Fruit fly (Drosophila melanogaster) whole organism, embryonic: Measurements from ENCODE around the gene BRWD3.

Source experiments
- ATbp ChIP-seq: fragments of 200-800 bp; sonication (Bioruptor generic); optimal IDR thresholded peaks from 2 replicates; lab custom pipeline; 2017; ENCODE audit warnings: missing biosample characterization, mild to moderate bottlenecking, missing genetic modification characterization, missing genetic modification reagents
- CG10321 ChIP-seq: fragments of 200-800 bp; sonication (Bioruptor generic); IDR thresholded peaks from 2 replicates; pipeline ENCODE4 v1.3.6; 2022; ENCODE audit warnings: missing biosample characterization, missing genetic modification characterization
- CG10979 ChIP-seq: fragments of 200-800 bp; sonication (Bioruptor generic); optimal IDR thresholded peaks from 2 replicates; lab custom pipeline; 2018; ENCODE audit warnings: missing biosample characterization, mild to moderate bottlenecking, missing genetic modification characterization, moderate library complexity
- CG12299 ChIP-seq: fragments of 200-800 bp; sonication (Bioruptor generic); optimal IDR thresholded peaks from 2 replicates; lab custom pipeline; 2018; ENCODE audit warnings: missing biosample characterization, mild to moderate bottlenecking, missing genetic modification characterization
- CG12391 ChIP-seq: fragments of 200-800 bp; sonication (Bioruptor generic); optimal IDR thresholded peaks from 3 replicates; lab custom pipeline; 2018; ENCODE audit warnings: missing biosample characterization, mild to moderate bottlenecking, missing genetic modification characterization, moderate library complexity
- CG12659 ChIP-seq: fragments of 200-800 bp; sonication (Bioruptor generic); optimal IDR thresholded peaks from 3 replicates; lab custom pipeline; 2017; ENCODE audit warnings: mild to moderate bottlenecking, missing biosample characterization, missing genetic modification reagents, missing genetic modification characterization
- CG14710 ChIP-seq: fragments of 200-800 bp; sonication (Bioruptor generic); optimal IDR thresholded peaks from 3 replicates; lab custom pipeline; 2019; ENCODE audit warnings: missing biosample characterization, mild to moderate bottlenecking, missing genetic modification characterization, moderate library complexity
- CG16815 ChIP-seq: fragments of 200-800 bp; sonication (Bioruptor generic); optimal IDR thresholded peaks from 3 replicates; lab custom pipeline; 2017; ENCODE audit warnings: missing biosample characterization, mild to moderate bottlenecking, missing genetic modification characterization
- CG17186 ChIP-seq: fragments of 200-800 bp; sonication (Bioruptor generic); optimal IDR thresholded peaks from 3 replicates; lab custom pipeline; 2017; ENCODE audit warnings: missing biosample characterization, missing genetic modification reagents, missing genetic modification characterization
- CG18011 ChIP-seq: fragments of 200-800 bp; sonication (Bioruptor generic); optimal IDR thresholded peaks from 2 replicates; lab custom pipeline; 2017; ENCODE audit warnings: missing biosample characterization, missing genetic modification characterization, mild to moderate bottlenecking, moderate library complexity, missing genotype
- CG18262 ChIP-seq: fragments of 200-800 bp; optimal IDR thresholded peaks from 3 replicates; lab custom pipeline; 2019; ENCODE audit warnings: missing biosample characterization, mild to moderate bottlenecking, missing genetic modification characterization, moderate library complexity
- CG1832 ChIP-seq: fragments of 200-800 bp; sonication (Bioruptor generic); optimal IDR thresholded peaks from 2 replicates; lab custom pipeline; 2017; ENCODE audit warnings: missing biosample characterization, mild to moderate bottlenecking, missing genetic modification characterization, inconsistent platforms
- CG2116 ChIP-seq: fragments of 200-800 bp; sonication (Bioruptor generic); optimal IDR thresholded peaks from 3 replicates; lab custom pipeline; 2018; ENCODE audit warnings: missing biosample characterization, mild to moderate bottlenecking, missing genetic modification characterization
- CG2129 ChIP-seq: fragments of 200-800 bp; sonication (Bioruptor generic); IDR thresholded peaks from 2 replicates; pipeline ENCODE4 v1.3.6; 2022; ENCODE audit warnings: missing biosample characterization, missing genetic modification characterization; ENCODE audit not compliant: partially characterized antibody
- CG34224 ChIP-seq: fragments of 200-800 bp; sonication (Bioruptor generic); IDR thresholded peaks from 3 replicates; pipeline ENCODE4 v1.3.6; 2022; ENCODE audit warnings: missing biosample characterization, missing genetic modification characterization; ENCODE audit not compliant: partially characterized antibody
- CG34376 ChIP-seq: fragments of 200-800 bp; sonication (Bioruptor generic); optimal IDR thresholded peaks from 2 replicates; lab custom pipeline; 2018; ENCODE audit warnings: missing biosample characterization, mild to moderate bottlenecking, missing genetic modification characterization
- CG4404 ChIP-seq: fragments of 200-800 bp; sonication (Bioruptor generic); IDR thresholded peaks from 2 replicates; pipeline ENCODE4 v1.3.6; 2022; ENCODE audit warnings: missing biosample characterization, missing genetic modification characterization
- CG5953 ChIP-seq: fragments of 200-800 bp; sonication (Bioruptor generic); IDR thresholded peaks from 2 replicates; pipeline ENCODE4 v1.3.6; 2022; ENCODE audit warnings: missing biosample characterization, missing genetic modification characterization
- CG6683 ChIP-seq: fragments of 200-800 bp; sonication (Bioruptor generic); optimal IDR thresholded peaks from 2 replicates; lab custom pipeline; 2017; ENCODE audit warnings: missing biosample characterization, mild to moderate bottlenecking, missing genetic modification characterization, missing genetic modification reagents
- CG6689 ChIP-seq: fragments of 200-800 bp; sonication (Bioruptor generic); IDR thresholded peaks from 2 replicates; pipeline ENCODE4 v1.3.6; 2022; ENCODE audit warnings: missing biosample characterization, missing genetic modification characterization
- CG6791 ChIP-seq: fragments of 200-800 bp; sonication (Bioruptor generic); IDR thresholded peaks from 3 replicates; pipeline ENCODE4 v1.3.6; 2022; ENCODE audit warnings: missing biosample characterization, missing genetic modification characterization; ENCODE audit not compliant: partially characterized antibody
- CG7963 ChIP-seq: fragments of 200-800 bp; sonication (Bioruptor generic); IDR thresholded peaks from 3 replicates; pipeline ENCODE4 v1.3.6; 2022; ENCODE audit warnings: missing biosample characterization, missing genetic modification characterization; ENCODE audit not compliant: partially characterized antibody
- CG8924 ChIP-seq: fragments of 200-800 bp; optimal IDR thresholded peaks from 3 replicates; lab custom pipeline; 2019; ENCODE audit warnings: missing biosample characterization, mild to moderate bottlenecking, missing genetic modification characterization, moderate library complexity
- D19B ChIP-seq: fragments of 200-800 bp; sonication (Bioruptor generic); optimal IDR thresholded peaks from 2 replicates; lab custom pipeline; 2017; ENCODE audit warnings: missing biosample characterization, mild to moderate bottlenecking, missing genetic modification characterization
- Dp ChIP-seq: fragments of 200-800 bp; sonication (Bioruptor generic); optimal IDR thresholded peaks from 2 replicates; lab custom pipeline; 2018; ENCODE audit warnings: missing biosample characterization, mild to moderate bottlenecking, missing genetic modification characterization, moderate library complexity
- E2f2 ChIP-seq: fragments of 200-800 bp; sonication (Bioruptor generic); IDR thresholded peaks from 2 replicates; pipeline ENCODE4 v1.3.6; 2022; ENCODE audit warnings: missing biosample characterization, missing genetic modification characterization
- Fer1 ChIP-seq: fragments of 200-800 bp; sonication (Bioruptor generic); optimal IDR thresholded peaks from 2 replicates; lab custom pipeline; 2017; ENCODE audit warnings: missing biosample characterization, mild to moderate bottlenecking, missing genetic modification characterization
- Gug ChIP-seq: fragments of 200-800 bp; sonication (Bioruptor generic); IDR thresholded peaks from 4 replicates; pipeline ENCODE4 v1.3.6; 2022; ENCODE audit warnings: missing biosample characterization, missing genetic modification characterization
- HLHmδ ChIP-seq: fragments of 200-800 bp; sonication (Bioruptor generic); optimal IDR thresholded peaks from 2 replicates; lab custom pipeline; 2018; ENCODE audit warnings: missing biosample characterization, mild to moderate bottlenecking, missing genetic modification characterization, moderate library complexity
- MBD-R2 ChIP-seq: fragments of 200-800 bp; sonication (Bioruptor generic); IDR thresholded peaks from 2 replicates; pipeline ENCODE4 v1.3.6; 2022; ENCODE audit warnings: missing biosample characterization, missing genetic modification characterization
- Med ChIP-seq: fragments of 200-800 bp; sonication (Bioruptor generic); peaks from one replicate; lab custom pipeline; 2016; ENCODE audit warnings: missing biosample characterization, missing genetic modification characterization, mild to moderate bottlenecking, inconsistent platforms, moderate library complexity
- Neu2 ChIP-seq: fragments of 200-800 bp; sonication (Bioruptor generic); optimal IDR thresholded peaks from 3 replicates; lab custom pipeline; 2016; ENCODE audit warnings: missing biosample characterization, missing genetic modification characterization, borderline replicate concordance
- Vsx1 ChIP-seq: fragments of 200-800 bp; sonication (Bioruptor generic); optimal IDR thresholded peaks from 2 replicates; lab custom pipeline; 2017; ENCODE audit warnings: missing biosample characterization, mild to moderate bottlenecking, missing genetic modification characterization, missing genetic modification reagents
- abd-A ChIP-seq: fragments of 200-800 bp; sonication (Bioruptor generic); optimal IDR thresholded peaks from 3 replicates; lab custom pipeline; 2019; ENCODE audit warnings: missing biosample characterization, mild to moderate bottlenecking, missing genetic modification characterization, moderate library complexity
- amos ChIP-seq: fragments of 200-800 bp; sonication (Bioruptor generic); IDR thresholded peaks from 2 replicates; pipeline ENCODE4 v1.3.6; 2022; ENCODE audit warnings: missing biosample characterization, missing genetic modification characterization; ENCODE audit not compliant: partially characterized antibody
- chinmo ChIP-seq: fragments of 200-800 bp; sonication (Bioruptor generic); IDR thresholded peaks from 4 replicates; pipeline ENCODE4 v1.3.6; 2022; ENCODE audit warnings: missing biosample characterization, missing genetic modification characterization; ENCODE audit not compliant: partially characterized antibody
- dm ChIP-seq: fragments of 200-800 bp; sonication (Bioruptor generic); optimal IDR thresholded peaks from 3 replicates; lab custom pipeline; 2016; ENCODE audit warnings: missing biosample characterization, missing genetic modification characterization
- dmrt99B ChIP-seq: fragments of 200-800 bp; sonication (Bioruptor generic); optimal IDR thresholded peaks from 2 replicates; lab custom pipeline; 2018; ENCODE audit warnings: missing biosample characterization, mild to moderate bottlenecking, missing genetic modification characterization, moderate library complexity
- grn ChIP-seq: fragments of 200-800 bp; sonication (Bioruptor generic); optimal IDR thresholded peaks from 3 replicates; lab custom pipeline; 2017; ENCODE audit warnings: missing biosample characterization, missing genetic modification characterization
- hkb ChIP-seq, 2 experiments: fragments of 200-800 bp in 1 of 2; fragments of >200 bp in 1 of 2; sonication (Bioruptor generic) in 1 of 2; IDR thresholded peaks in 1 of 2; optimal IDR thresholded peaks in 1 of 2; 2 replicates each; pipeline versions ENCODE4 v1.3.6 to Lab custom; 2017 to 2022; ENCODE audit warnings: missing biosample characterization in 1 of 2, missing genetic modification characterization in 1 of 2
- knrl ChIP-seq: fragments of 200-800 bp; sonication (Bioruptor generic); IDR thresholded peaks from 3 replicates; pipeline ENCODE4 v1.3.6; 2022; ENCODE audit warnings: missing biosample characterization, missing genetic modification characterization; ENCODE audit not compliant: partially characterized antibody
- psq ChIP-seq: fragments of 200-800 bp; sonication (Bioruptor generic); optimal IDR thresholded peaks from 2 replicates; lab custom pipeline; 2017; ENCODE audit warnings: missing biosample characterization, missing genetic modification characterization
- pzg ChIP-seq: fragments of 200-800 bp; sonication (Bioruptor generic); optimal IDR thresholded peaks from 3 replicates; lab custom pipeline; 2018; ENCODE audit warnings: missing biosample characterization, mild to moderate bottlenecking, missing genetic modification characterization, moderate library complexity
- sna ChIP-seq: fragments of 200-800 bp; sonication (Bioruptor generic); IDR thresholded peaks from 2 replicates; pipeline ENCODE4 v1.3.6; 2022; ENCODE audit warnings: missing biosample characterization, missing genetic modification characterization; ENCODE audit not compliant: partially characterized antibody
- trem ChIP-seq: fragments of 200-800 bp; optimal IDR thresholded peaks from 3 replicates; lab custom pipeline; 2019; ENCODE audit warnings: missing biosample characterization, mild to moderate bottlenecking, missing genetic modification characterization, moderate library complexity
- unc-4 ChIP-seq: fragments of 200-800 bp; sonication (Bioruptor generic); IDR thresholded peaks from 2 replicates; pipeline ENCODE4 v1.3.6; 2022; ENCODE audit warnings: missing biosample characterization, missing genetic modification characterization; ENCODE audit not compliant: partially characterized antibody
- vvl ChIP-seq: fragments of 200-800 bp; sonication (Bioruptor generic); IDR thresholded peaks from 2 replicates; pipeline ENCODE4 v1.3.6; 2022; ENCODE audit warnings: missing biosample characterization, missing genetic modification characterization
- zen ChIP-seq: fragments of 200-800 bp; sonication (Bioruptor generic); optimal IDR thresholded peaks from 3 replicates; lab custom pipeline; 2018; ENCODE audit warnings: missing biosample characterization, mild to moderate bottlenecking, missing genetic modification characterization, moderate library complexity

BRWD3 gene

dm6 chr3R:24320342-24320711 is 1.5 kb downstream of the BRWD3 start (continued):
- TF ChIP-seq CG14710 (peak; percentile 38), abd-A (tag; lab: Kevin White, UChicago) (no peak), CG10321 (GFP tag; lab: Robert Waterston, UW) (peak; percentile 97), Gug (no peak), chinmo (peak; percentile 81; the same call in 3 of the 4 replicates), grn (GFP tag; lab: Kevin White, UChicago) (no peak), sna (GFP tag; lab: Robert Waterston, UW) (peak; percentile 23; the same call in 1 of the 2 replicates), CG6683 (no peak), CG34224 (peak; percentile 67), hkb (optimal IDR thresholded peaks at IDR 0.05; lab: Kevin White, UChicago) (no peak), hkb (GFP tag; IDR thresholded peaks at IDR 0.05; lab: Robert Waterston, UW) (peak; percentile 27; the same call in 1 of the 2 replicates), psq (GFP tag; lab: Kevin White, UChicago) (no peak), CG1832 (GFP tag; lab: Kevin White, UChicago) (peak; percentile 66), ATbp (GFP tag; lab: Kevin White, UChicago) (no peak), Vsx1 (GFP tag; lab: Kevin White, UChicago) (peak; percentile 95), Fer1 (GFP tag; lab: Kevin White, UChicago) (no peak), CG8924 (tag; lab: Kevin White, UChicago) (peak; percentile 88), D19B (GFP tag; lab: Kevin White, UChicago) (no peak), CG7963 (GFP tag; lab: Robert Waterston, UW) (peak; percentile 46; the same call in 1 of the 3 replicates), CG10979 (tag; lab: Kevin White, UChicago) (peak; percentile 41), CG18262 (tag; lab: Kevin White, UChicago) (no peak), CG5953 (no peak), CG2129 (GFP tag; lab: Robert Waterston, UW) (peak; percentile 43; the same call in 1 of the 2 replicates), CG4404 (GFP tag; lab: Robert Waterston, UW) (no peak), CG6791 (peak; percentile 81), CG6689 (GFP tag; lab: Robert Waterston, UW) (no peak), CG18011 (GFP tag; lab: Kevin White, UChicago) (no peak), vvl (GFP tag; lab: Robert Waterston, UW) (peak; percentile 72), trem (tag; lab: Kevin White, UChicago) (peak; percentile 14), E2f2 (GFP tag; lab: Robert Waterston, UW) (peak; percentile 88), Med (peak; percentile 76), zen (tag; lab: Kevin White, UChicago) (peak; percentile 2), CG34376 (GFP tag; lab: Kevin White, UChicago) (peak; percentile 10), amos (GFP tag; lab: Robert Waterston, UW) (peak; percentile 74), MBD-R2 (peak; percentile 49), HLHmδ (GFP tag; lab: Kevin White, UChicago) (peak; percentile 11), unc-4 (GFP tag; lab: Robert Waterston, UW) (peak; percentile 63), Neu2 (GFP tag; lab: Kevin White, UChicago) (no peak), CG12659 (GFP tag; lab: Kevin White, UChicago) (peak; percentile 73), knrl (GFP tag; lab: Robert Waterston, UW) (peak; percentile 63), CG17186 (peak; percentile 41), CG12299 (tag; lab: Kevin White, UChicago) (peak; percentile 68), CG2116 (GFP tag; lab: Kevin White, UChicago) (peak; percentile 67), pzg (GFP tag; lab: Kevin White, UChicago) (peak; percentile 79), dmrt99B (tag; lab: Kevin White, UChicago) (no peak), CG16815 (GFP tag; lab: Kevin White, UChicago) (no peak), CG12391 (peak; percentile 79), Dp (GFP tag; lab: Kevin White, UChicago) (peak; percentile 76), dm (peak; percentile 28)
